Worm (Caenorhabditis elegans): ENCODE results near the gene cope-1.

- TF ChIP-seq dmd-4 (tag; optimal IDR thresholded peaks at IDR 0.05) = no peak
- TF ChIP-seq egl-27 (tag; optimal IDR thresholded peaks at IDR 0.05) = no peak
- no peak for TF ChIP-seq ceh-82 (tag; optimal IDR thresholded peaks at IDR 0.05)
Observed at ce11 chrIII:13378242-13378641, 47.8 kb upstream of the cope-1 start, which contains the start of gene T03F6.10.

Measured in whole organism, L2 larva.